Fruit fly (Drosophila melanogaster) whole organism, wandering third instar larva: ENCODE data around the gene CG7248.

ENCODE experiments used
- CrebA ChIP-seq: fragments of 200-800 bp; sonication (Bioruptor generic); optimal IDR thresholded peaks from 2 replicates; lab custom pipeline; 2016; ENCODE audit warnings: missing biosample characterization, mild to moderate bottlenecking, missing genetic modification characterization, borderline replicate concordance
- Jra ChIP-seq: sonication (Bioruptor generic); optimal IDR thresholded peaks from 2 replicates; lab custom pipeline; 2016; ENCODE audit warnings: missing biosample characterization, missing genetic modification characterization
- Vsx2 ChIP-seq: fragments of 200-300, 225-300 bp; sonication (Bioruptor generic); optimal IDR thresholded peaks from 2 replicates; lab custom pipeline; 2018; ENCODE audit warnings: missing biosample characterization, missing genetic modification characterization; ENCODE audit not compliant: partially characterized antibody
- h ChIP-seq: fragments of 200-800 bp; sonication (Bioruptor generic); optimal IDR thresholded peaks from 3 replicates; lab custom pipeline; 2016; ENCODE audit warnings: missing biosample characterization, mild to moderate bottlenecking, missing genetic modification characterization
- lola ChIP-seq: fragments of >200 bp; optimal IDR thresholded peaks from 2 replicates; lab custom pipeline; 2017; ENCODE audit warnings: missing biosample characterization, missing genetic modification characterization
- psq ChIP-seq: fragments of 200-800 bp; sonication (Bioruptor generic); optimal IDR thresholded peaks from 3 replicates; lab custom pipeline; 2017; ENCODE audit warnings: missing biosample characterization, mild to moderate bottlenecking, missing genetic modification characterization, moderate library complexity

dm6 chr3L:11925382-11925781 lies 28.5 kb upstream of the CG7248 start:
- TF ChIP-seq CrebA (GFP tag; lab: Kevin White, UChicago) (no peak), psq (GFP tag; lab: Kevin White, UChicago) (no peak), h (GFP tag; lab: Kevin White, UChicago) (no peak), Vsx2 (GFP tag; lab: Kevin White, UChicago) (no peak), lola (GFP tag; lab: Kevin White, UChicago) (no peak), Jra (no peak)
